Worm (Caenorhabditis elegans) whole organism, late embryonic: ENCODE results near the gene M162.7.

Source experiments
- ets-4 ChIP-seq: sonication (generic microtip); optimal IDR thresholded peaks from 2 replicates; lab custom pipeline; 2016; ENCODE audit warnings: missing genetic modification characterization, missing compliant biosample characterization
- fkh-10 ChIP-seq: fragments of 150-350 bp; optimal IDR thresholded peaks from 2 replicates; lab custom pipeline; 2014; ENCODE audit warnings: missing biosample characterization, missing genetic modification reagents, missing genetic modification characterization
- hlh-8 ChIP-seq: sonication (generic microtip); optimal IDR thresholded peaks from 2 replicates; lab custom pipeline; 2016; ENCODE audit warnings: missing genotype, missing genetic modification characterization, missing compliant biosample characterization
- lin-11 ChIP-seq: fragments of 200-800 bp; sonication (Bioruptor generic); optimal IDR thresholded peaks from 2 replicates; lab custom pipeline; 2018; ENCODE audit warnings: mild to moderate bottlenecking, missing genetic modification characterization, missing compliant biosample characterization
- pag-3 ChIP-seq: sonication (generic microtip); optimal IDR thresholded peaks from 2 replicates; lab custom pipeline; 2016; ENCODE audit warnings: missing compliant biosample characterization, missing genetic modification characterization, borderline replicate concordance
- pha-4 ChIP-seq: fragments of 150-350 bp; optimal IDR thresholded peaks from 2 replicates; lab custom pipeline; 2018; ENCODE audit warnings: missing biosample characterization, missing genetic modification reagents, missing genetic modification characterization
- pqm-1 ChIP-seq: sonication (generic microtip); optimal IDR thresholded peaks from 2 replicates; lab custom pipeline; 2016; ENCODE audit warnings: missing genetic modification characterization, missing compliant biosample characterization
- unc-3 ChIP-seq, 2 experiments: fragments of 200-800 bp in 1 of 2; sonication (Bioruptor generic) in 1 of 2; sonication (generic microtip) in 1 of 2; conservative IDR thresholded peaks in 1 of 2; optimal IDR thresholded peaks in 1 of 2; 2 replicates each; pipeline versions ENCODE4 v1.3.6 to Lab custom; 2016 to 2022; ENCODE audit warnings: missing compliant biosample characterization in 2 of 2, missing genetic modification characterization in 2 of 2, missing genetic modification reagents in 1 of 2

- TF ChIP-seq ets-4 (tag; lab: Kevin White, UChicago) (no peak), hlh-8 (tag; lab: Kevin White, UChicago) (no peak), pag-3 (tag; lab: Kevin White, UChicago) (no peak), unc-3 (GFP tag; conservative IDR thresholded peaks at IDR 0.05; lab: Robert Waterston, UW) (no peak), unc-3 (tag; optimal IDR thresholded peaks at IDR 0.05; lab: Kevin White, UChicago) (no peak), pqm-1 (no peak), pha-4 (tag; lab: Kevin White, UChicago) (no peak), lin-11 (tag; lab: Kevin White, UChicago) (no peak), fkh-10 (no peak)
These were observed 4.6 kb downstream of the M162.7 start for ce11 chrV:19790248-19790647.
